Worm (Caenorhabditis elegans): ENCODE measurements around the gene gcsh-1.

gcsh-1 gene

ce11 chrX:14465593-14465992, 49.3 kb downstream of the gcsh-1 start, which contains the start of gene M163.22:
Gene M163.22, plus strand, starts transcription at chrX:14465893.
- TF ChIP-seq hnd-1 (tag; optimal IDR thresholded peaks at IDR 0.05) (no peak), F13C5.2 (tag; optimal IDR thresholded peaks at IDR 0.05) (no peak), tra-4 (tag; optimal IDR thresholded peaks at IDR 0.05) (no peak), scrt-1 (GFP tag; IDR thresholded peaks at IDR 0.05) (no peak), flt-1 (GFP tag; IDR thresholded peaks at IDR 0.05) (no peak), ceh-36 (tag; optimal IDR thresholded peaks at IDR 0.05) (no peak), ets-7 (tag; optimal IDR thresholded peaks at IDR 0.05) (no peak), sea-1 (GFP tag; conservative IDR thresholded peaks at IDR 0.05) (no peak), aly-1 (tag; optimal IDR thresholded peaks at IDR 0.05) (no peak), B0310.2 (tag; optimal IDR thresholded peaks at IDR 0.05) (no peak), tbx-37 (GFP tag; conservative IDR thresholded peaks at IDR 0.05) (no peak), hmbx-1 (tag; optimal IDR thresholded peaks at IDR 0.05) (no peak), ceh-13 (GFP tag; optimal IDR thresholded peaks at IDR 0.05) (no peak), pes-1 (GFP tag; IDR thresholded peaks at IDR 0.05) (no peak), ama-1 (optimal IDR thresholded peaks at IDR 0.05) (no peak), tbx-11 (GFP tag; IDR thresholded peaks at IDR 0.05) (no peak), hmg-4 (GFP tag; optimal IDR thresholded peaks at IDR 0.05) (no peak)

ce11 chrX:14464513-14464912, 50.4 kb downstream of the gcsh-1 start, which contains the start of gene M163.7:
Gene M163.7, plus strand, starts transcription at chrX:14464813.
- TF ChIP-seq ceh-13 (GFP tag; optimal IDR thresholded peaks at IDR 0.05) (no peak), aly-1 (tag; optimal IDR thresholded peaks at IDR 0.05) (no peak), hnd-1 (tag; optimal IDR thresholded peaks at IDR 0.05) (no peak), B0310.2 (tag; optimal IDR thresholded peaks at IDR 0.05) (no peak), tra-4 (tag; optimal IDR thresholded peaks at IDR 0.05) (no peak), tbx-37 (GFP tag; conservative IDR thresholded peaks at IDR 0.05) (no peak), flt-1 (GFP tag; IDR thresholded peaks at IDR 0.05) (no peak), pes-1 (GFP tag; IDR thresholded peaks at IDR 0.05) (no peak), F13C5.2 (tag; optimal IDR thresholded peaks at IDR 0.05) (no peak)

Data from whole organism, early embryonic.